Worm (Caenorhabditis elegans) whole organism, mixed stage, embryonic: Measurements from ENCODE around the gene C27H5.12.

Experiments
- bed-3 ChIP-seq: fragments of 200-800 bp; sonication (Bioruptor generic); optimal IDR thresholded peaks from 3 replicates; lab custom pipeline; 2018; ENCODE audit warnings: mild to moderate bottlenecking, missing genetic modification characterization, moderate library complexity, missing compliant biosample characterization
- lin-13 ChIP-seq: fragments of 150-350 bp; optimal IDR thresholded peaks from 2 replicates; lab custom pipeline; 2014; ENCODE audit warnings: missing biosample characterization, missing genetic modification characterization
- lsy-2 ChIP-seq: fragments of 150-350 bp; optimal IDR thresholded peaks from 2 replicates; lab custom pipeline; 2014; ENCODE audit warnings: missing biosample characterization, missing genetic modification characterization
- mab-5 ChIP-seq: fragments of 150-350 bp; optimal IDR thresholded peaks from 2 replicates; lab custom pipeline; 2014; ENCODE audit warnings: missing biosample characterization, missing genetic modification characterization
- mep-1 ChIP-seq: fragments of 150-350 bp; optimal IDR thresholded peaks from 2 replicates; lab custom pipeline; 2017; ENCODE audit warnings: missing biosample characterization, missing genetic modification reagents, missing genetic modification characterization, inconsistent platforms
- mls-2 ChIP-seq: sonication (generic microtip); optimal IDR thresholded peaks from 2 replicates; lab custom pipeline; 2016; ENCODE audit warnings: mild to moderate bottlenecking, missing genetic modification characterization, moderate library complexity, missing compliant biosample characterization
- nhr-2 ChIP-seq: fragments of 150-350 bp; optimal IDR thresholded peaks from 2 replicates; lab custom pipeline; 2014; ENCODE audit warnings: missing biosample characterization, missing genetic modification characterization
- nhr-237 ChIP-seq: fragments of 150-350 bp; optimal IDR thresholded peaks from 2 replicates; lab custom pipeline; 2014; ENCODE audit warnings: missing biosample characterization, missing genetic modification characterization
- nhr-76 ChIP-seq: sonication (generic microtip); optimal IDR thresholded peaks from 2 replicates; lab custom pipeline; 2017; ENCODE audit warnings: missing biosample characterization, missing genetic modification characterization
- pha-4 ChIP-seq: fragments of 150-350 bp; optimal IDR thresholded peaks from 2 replicates; lab custom pipeline; 2018; ENCODE audit warnings: missing biosample characterization, missing genetic modification reagents, missing genetic modification characterization
- sem-2 ChIP-seq: fragments of 200-800 bp; sonication (Bioruptor generic); optimal IDR thresholded peaks from 2 replicates; lab custom pipeline; 2018; ENCODE audit warnings: mild to moderate bottlenecking, missing genetic modification characterization, missing compliant biosample characterization
- snpc-4 ChIP-seq: fragments of 150-350 bp; optimal IDR thresholded peaks from 2 replicates; lab custom pipeline; 2014; ENCODE audit warnings: missing biosample characterization, missing genetic modification characterization
- zip-8 ChIP-seq: fragments of 150-350 bp; optimal IDR thresholded peaks from 2 replicates; lab custom pipeline; 2014; ENCODE audit warnings: missing biosample characterization, missing genetic modification characterization
- ztf-11 ChIP-seq: fragments of 150-350 bp; optimal IDR thresholded peaks from 2 replicates; lab custom pipeline; 2014; ENCODE audit warnings: missing biosample characterization, missing genetic modification characterization

DNA sequence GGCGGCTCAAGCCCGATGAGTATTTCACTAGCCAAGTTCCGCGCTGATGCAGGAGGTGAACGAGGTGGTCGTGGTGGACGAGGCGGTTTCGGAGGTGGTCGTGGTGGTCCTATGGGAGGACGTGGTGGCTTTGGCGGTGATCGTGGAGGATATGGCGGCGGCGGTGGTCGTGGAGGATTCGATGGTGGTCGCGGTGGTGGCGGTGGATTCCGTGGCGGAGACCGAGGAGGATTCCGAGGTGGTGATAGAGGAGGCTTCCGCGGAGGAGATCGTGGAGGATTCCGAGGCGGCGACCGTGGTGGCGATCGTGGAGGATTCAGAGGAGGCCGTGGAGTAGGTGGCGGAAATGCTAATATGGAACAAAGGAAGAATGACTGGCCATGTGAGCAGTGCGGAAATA is 6.7 kb downstream of the C27H5.12 start:
- TF ChIP-seq ztf-11 (tag; lab: Kevin White, UChicago) (no peak), snpc-4 (tag; lab: Kevin White, UChicago) (no peak), pha-4 (tag; lab: Kevin White, UChicago) (no peak), sem-2 (GFP tag; lab: Kevin White, UChicago) (no peak), lsy-2 (tag; lab: Kevin White, UChicago) (no peak), mls-2 (no peak), zip-8 (tag; lab: Kevin White, UChicago) (no peak), bed-3 (no peak), nhr-237 (tag; lab: Kevin White, UChicago) (no peak), nhr-76 (tag; lab: Kevin White, UChicago) (no peak), mab-5 (no peak), nhr-2 (tag; lab: Kevin White, UChicago) (no peak), mep-1 (tag; lab: Kevin White, UChicago) (no peak), lin-13 (tag; lab: Kevin White, UChicago) (no peak)
